Worm (Caenorhabditis elegans) whole organism, young adult: ENCODE measurements around the gene T22B2.2.

Experiments used
- B0019.2 ChIP-seq: fragments of 200-800 bp; sonication (Bioruptor generic); conservative IDR thresholded peaks from 2 replicates; pipeline ENCODE4 v1.3.6; 2022; ENCODE audit warnings: missing genetic modification reagents, missing genetic modification characterization, missing compliant biosample characterization
- B0035.1 ChIP-seq: sonication (generic microtip); optimal IDR thresholded peaks from 2 replicates; lab custom pipeline; 2016; ENCODE audit warnings: missing genetic modification characterization, mild to moderate bottlenecking, missing compliant biosample characterization, missing genotype, missing genetic modification reagents
- B0261.1 ChIP-seq: sonication (generic microtip); optimal IDR thresholded peaks from 2 replicates; lab custom pipeline; 2016; ENCODE audit warnings: mild to moderate bottlenecking, missing genetic modification characterization, moderate library complexity, missing compliant biosample characterization
- D2030.7 ChIP-seq: fragments of 200-800 bp; sonication (Bioruptor generic); IDR thresholded peaks from 2 replicates; pipeline ENCODE4 v1.3.6; 2022; ENCODE audit warnings: missing genetic modification reagents, missing genetic modification characterization, missing compliant biosample characterization
- F10E7.11 ChIP-seq: sonication (generic microtip); optimal IDR thresholded peaks from 2 replicates; lab custom pipeline; 2017; ENCODE audit warnings: mild to moderate bottlenecking, missing genetic modification characterization, moderate library complexity, missing compliant biosample characterization
- F22D6.2 ChIP-seq: sonication (generic microtip); optimal IDR thresholded peaks from 2 replicates; lab custom pipeline; 2016; ENCODE audit warnings: mild to moderate bottlenecking, missing genetic modification characterization, missing compliant biosample characterization
- F52B5.7 ChIP-seq: sonication (generic microtip); optimal IDR thresholded peaks from 2 replicates; lab custom pipeline; 2016; ENCODE audit warnings: mild to moderate bottlenecking, missing genetic modification characterization, missing compliant biosample characterization
- F55B11.4 ChIP-seq: sonication (generic microtip); optimal IDR thresholded peaks from 2 replicates; lab custom pipeline; 2016; ENCODE audit warnings: missing compliant biosample characterization, missing genetic modification characterization, borderline replicate concordance; ENCODE audit not compliant: insufficient read depth
- F57A8.1 ChIP-seq: fragments of 200-800 bp; sonication (Bioruptor generic); optimal IDR thresholded peaks from 2 replicates; lab custom pipeline; 2018; ENCODE audit warnings: mild to moderate bottlenecking, missing genetic modification characterization, moderate library complexity, missing compliant biosample characterization
- F57C9.4 ChIP-seq: sonication (generic microtip); optimal IDR thresholded peaks from 2 replicates; lab custom pipeline; 2017; ENCODE audit warnings: mild to moderate bottlenecking, missing genetic modification characterization, missing compliant biosample characterization
- K11D2.4 ChIP-seq: fragments of 200-800 bp; sonication (Bioruptor generic); IDR thresholded peaks from 2 replicates; pipeline ENCODE4 v1.3.6; 2022; ENCODE audit warnings: missing genetic modification reagents, missing genetic modification characterization, missing compliant biosample characterization
- T07F8.4 ChIP-seq: sonication (generic microtip); optimal IDR thresholded peaks from 2 replicates; lab custom pipeline; 2016; ENCODE audit warnings: mild to moderate bottlenecking, missing genetic modification characterization, moderate library complexity, missing compliant biosample characterization
- T26A5.8 ChIP-seq: sonication (generic microtip); optimal IDR thresholded peaks from 2 replicates; lab custom pipeline; 2016; ENCODE audit warnings: missing genetic modification characterization, missing compliant biosample characterization
- Y67H2A.10 ChIP-seq: fragments of 200-800 bp; sonication (Bioruptor generic); conservative IDR thresholded peaks from 2 replicates; pipeline ENCODE4 v1.3.6; 2022; ENCODE audit warnings: missing genetic modification reagents, missing genetic modification characterization, missing compliant biosample characterization
- Y79H2A.3 ChIP-seq: fragments of 200-800 bp; sonication (Bioruptor generic); conservative IDR thresholded peaks from 2 replicates; pipeline ENCODE4 v1.3.6; 2022; ENCODE audit warnings: missing genetic modification reagents, missing genetic modification characterization, missing compliant biosample characterization
- aptf-3 ChIP-seq: fragments of 200-800 bp; sonication (Bioruptor generic); IDR thresholded peaks from 2 replicates; pipeline ENCODE4 v1.3.6; 2022; ENCODE audit warnings: missing genetic modification characterization, missing compliant biosample characterization
- atf-7 ChIP-seq: sonication (generic microtip); optimal IDR thresholded peaks from 2 replicates; lab custom pipeline; 2017; ENCODE audit warnings: mild to moderate bottlenecking, missing genetic modification characterization, missing compliant biosample characterization
- ccch-3 ChIP-seq: fragments of 200-800 bp; sonication (Bioruptor generic); optimal IDR thresholded peaks from 2 replicates; lab custom pipeline; 2018; ENCODE audit warnings: mild to moderate bottlenecking, missing genetic modification characterization, missing compliant biosample characterization
- ceh-27 ChIP-seq: fragments of 200-800 bp; sonication (Bioruptor generic); optimal IDR thresholded peaks from 2 replicates; lab custom pipeline; 2018; ENCODE audit warnings: mild to moderate bottlenecking, missing genetic modification characterization, moderate library complexity, missing compliant biosample characterization
- ceh-91 ChIP-seq: fragments of 200-800 bp; sonication (Bioruptor generic); IDR thresholded peaks from 2 replicates; pipeline ENCODE4 v1.3.6; 2022; ENCODE audit warnings: missing genetic modification reagents, missing genetic modification characterization, missing compliant biosample characterization
- die-1 ChIP-seq: sonication (generic microtip); optimal IDR thresholded peaks from 2 replicates; lab custom pipeline; 2016; ENCODE audit warnings: missing genotype, mild to moderate bottlenecking, missing genetic modification characterization, missing compliant biosample characterization
- egl-44 ChIP-seq: fragments of 200-800 bp; sonication (Bioruptor generic); IDR thresholded peaks from 2 replicates; pipeline ENCODE4 v1.3.6; 2022; ENCODE audit warnings: missing genetic modification reagents, missing genetic modification characterization, missing compliant biosample characterization
- ekl-4 ChIP-seq: fragments of 200-800 bp; sonication (Bioruptor generic); IDR thresholded peaks from 2 replicates; pipeline ENCODE4 v1.3.6; 2022; ENCODE audit warnings: missing genetic modification reagents, missing genetic modification characterization, missing compliant biosample characterization
- ets-4 ChIP-seq: fragments of 200-800 bp; sonication (Bioruptor generic); optimal IDR thresholded peaks from 2 replicates; lab custom pipeline; 2018; ENCODE audit warnings: mild to moderate bottlenecking, missing genetic modification characterization, missing compliant biosample characterization
- him-1 ChIP-seq: sonication (generic microtip); optimal IDR thresholded peaks from 2 replicates; lab custom pipeline; 2016; ENCODE audit warnings: missing genotype, missing genetic modification reagents, missing genetic modification characterization, missing compliant biosample characterization
- hlh-26 ChIP-seq: fragments of 200-800 bp; sonication (Bioruptor generic); conservative IDR thresholded peaks from 2 replicates; pipeline ENCODE4 v1.3.6; 2022; ENCODE audit warnings: missing genetic modification reagents, missing genetic modification characterization, missing compliant biosample characterization
- hmg-20 ChIP-seq: fragments of 200-800 bp; sonication (Bioruptor generic); IDR thresholded peaks from 2 replicates; pipeline ENCODE4 v1.3.6; 2022; ENCODE audit warnings: missing genetic modification reagents, missing genetic modification characterization, missing compliant biosample characterization
- lag-1 ChIP-seq: fragments of 200-800 bp; sonication (Bioruptor generic); IDR thresholded peaks from 2 replicates; pipeline ENCODE4 v1.3.6; 2022; ENCODE audit warnings: missing genetic modification reagents, missing genetic modification characterization, missing compliant biosample characterization
- lin-26 ChIP-seq: fragments of 200-800 bp; sonication (Bioruptor generic); IDR thresholded peaks from 2 replicates; pipeline ENCODE4 v1.3.6; 2022; ENCODE audit warnings: missing genetic modification reagents, missing genetic modification characterization, missing compliant biosample characterization
- lin-54 ChIP-seq: fragments of 200-800 bp; sonication (Bioruptor generic); optimal IDR thresholded peaks from 2 replicates; lab custom pipeline; 2018; ENCODE audit warnings: mild to moderate bottlenecking, missing genetic modification characterization, missing compliant biosample characterization
- lir-1 ChIP-seq: fragments of 200-800 bp; sonication (Bioruptor generic); conservative IDR thresholded peaks from 2 replicates; pipeline ENCODE4 v1.3.6; 2022; ENCODE audit warnings: missing genetic modification reagents, missing genetic modification characterization, missing compliant biosample characterization
- madf-6 ChIP-seq: fragments of 200-800 bp; sonication (Bioruptor generic); IDR thresholded peaks from 2 replicates; pipeline ENCODE4 v1.3.6; 2022; ENCODE audit warnings: missing genetic modification reagents, missing genetic modification characterization, missing compliant biosample characterization
- mxl-1 ChIP-seq: sonication (generic microtip); optimal IDR thresholded peaks from 2 replicates; lab custom pipeline; 2016; ENCODE audit warnings: missing genetic modification characterization, missing compliant biosample characterization
- nhr-27 ChIP-seq: fragments of 200-800 bp; sonication (Bioruptor generic); optimal IDR thresholded peaks from 2 replicates; lab custom pipeline; 2018; ENCODE audit warnings: mild to moderate bottlenecking, missing genetic modification characterization, moderate library complexity, missing compliant biosample characterization
- nhr-80 ChIP-seq: sonication (generic microtip); optimal IDR thresholded peaks from 2 replicates; lab custom pipeline; 2016; ENCODE audit warnings: missing genetic modification characterization, missing compliant biosample characterization
- repo-1 ChIP-seq: sonication (generic microtip); optimal IDR thresholded peaks from 2 replicates; lab custom pipeline; 2017; ENCODE audit warnings: mild to moderate bottlenecking, missing genetic modification characterization, missing compliant biosample characterization
- rpc-1 ChIP-seq, 2 experiments: fragments of 150-350 bp in 1 of 2; sonication (generic microtip) in 1 of 2; optimal IDR thresholded peaks; 2 replicates each; lab custom pipeline; 2014 to 2018; ENCODE audit warnings: missing biosample characterization in 1 of 2, missing genetic modification characterization in 1 of 2, missing genetic modification reagents in 1 of 2, missing genotype in 1 of 2
- sptf-2 ChIP-seq: fragments of 200-800 bp; sonication (Bioruptor generic); optimal IDR thresholded peaks from 2 replicates; lab custom pipeline; 2018; ENCODE audit warnings: mild to moderate bottlenecking, missing genetic modification characterization, missing compliant biosample characterization
- tbp1 ChIP-seq: fragments of 200-800 bp; sonication (Bioruptor generic); optimal IDR thresholded peaks from 2 replicates; lab custom pipeline; 2018; ENCODE audit warnings: mild to moderate bottlenecking, missing genetic modification characterization, missing compliant biosample characterization

Gene T22B2.2

DNA sequence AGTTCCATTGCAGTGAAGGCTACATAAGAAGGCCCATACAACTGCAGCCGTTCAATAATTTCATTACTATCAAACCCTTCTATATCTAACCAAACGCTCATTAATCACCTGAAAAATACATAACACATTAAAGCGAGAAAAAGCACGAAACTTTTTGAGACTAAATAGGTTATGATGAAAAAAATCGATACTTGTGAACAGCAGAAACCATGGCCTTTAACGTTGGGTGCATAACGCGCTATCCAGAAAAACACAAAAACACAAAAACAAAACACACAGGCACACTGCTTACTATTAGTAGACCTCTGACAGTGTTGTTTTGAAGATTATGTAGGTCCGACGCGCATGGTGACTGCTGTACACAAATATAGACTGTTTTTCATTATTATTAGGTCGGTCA lies 8.9 kb upstream of the T22B2.2 start, which contains the start of gene T22B2.5:
Gene T22B2.5 (minus strand): TSS at position 101 of the 400 bp plus-strand sequence.
- TF ChIP-seq ceh-91 (GFP tag; lab: Robert Waterston, UW): no peak
- TF ChIP-seq, all 124 proteins: peak for 0

DNA sequence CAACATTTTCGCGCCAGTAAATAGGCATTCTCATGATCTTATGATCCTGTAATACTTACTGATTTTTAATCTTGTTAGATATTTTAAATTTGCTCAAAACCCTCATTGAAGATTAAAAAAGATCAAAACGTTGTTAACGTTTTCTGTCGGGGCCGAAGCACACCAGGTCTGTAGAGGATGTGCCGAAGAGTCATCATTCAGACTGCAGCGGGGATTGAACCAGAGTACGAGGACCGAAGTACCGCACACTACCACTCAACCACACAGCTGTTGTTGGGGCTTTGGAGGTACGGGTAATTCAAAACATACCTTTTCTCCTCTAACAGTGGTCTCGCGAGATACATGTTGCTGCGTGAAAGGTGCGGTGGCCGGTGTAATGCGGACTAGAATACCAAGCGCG lies 5.9 kb upstream of the T22B2.2 start:
- TF ChIP-seq F22D6.2 (tag; lab: Kevin White, UChicago) (no peak), ekl-4 (GFP tag; lab: Robert Waterston, UW) (no peak), tbp1 (GFP tag; lab: Kevin White, UChicago) (peak; percentile 74), Y79H2A.3 (GFP tag; lab: Robert Waterston, UW) (no peak), sptf-2 (GFP tag; lab: Kevin White, UChicago) (no peak), ets-4 (GFP tag; lab: Kevin White, UChicago) (no peak), T26A5.8 (tag; lab: Kevin White, UChicago) (no peak), K11D2.4 (GFP tag; lab: Robert Waterston, UW) (no peak), lir-1 (no peak), egl-44 (no peak), B0019.2 (GFP tag; lab: Robert Waterston, UW) (no peak), D2030.7 (GFP tag; lab: Robert Waterston, UW) (0 out of 2 replicates have a peak, but pooled peaks have one; percentile 29), lin-54 (GFP tag; lab: Kevin White, UChicago) (no peak), him-1 (tag; lab: Kevin White, UChicago) (peak; percentile 40), atf-7 (tag; lab: Kevin White, UChicago) (no peak), F10E7.11 (tag; lab: Kevin White, UChicago) (no peak), Y67H2A.10 (GFP tag; lab: Robert Waterston, UW) (no peak), madf-6 (GFP tag; lab: Robert Waterston, UW) (0 out of 2 replicates have a peak, but pooled peaks have one; percentile 28), repo-1 (tag; lab: Kevin White, UChicago) (no peak), mxl-1 (no peak), F55B11.4 (tag; lab: Kevin White, UChicago) (no peak), lag-1 (GFP tag; lab: Robert Waterston, UW) (no peak), F57C9.4 (tag; lab: Kevin White, UChicago) (no peak), hlh-26 (no peak), lin-26 (no peak), B0035.1 (tag; lab: Kevin White, UChicago) (no peak), nhr-80 (tag; lab: Kevin White, UChicago) (no peak), F52B5.7 (tag; lab: Kevin White, UChicago) (peak; percentile 14), aptf-3 (GFP tag; lab: Robert Waterston, UW) (no peak), F57A8.1 (GFP tag; lab: Kevin White, UChicago) (no peak), die-1 (tag; lab: Kevin White, UChicago) (peak; percentile 16), rpc-1 (optimal IDR thresholded peaks at IDR 0.05; lab: Kevin White, UChicago) (peak; percentile 50), rpc-1 (tag; optimal IDR thresholded peaks at IDR 0.05; lab: Kevin White, UChicago) (peak; percentile 78), ceh-27 (GFP tag; lab: Kevin White, UChicago) (peak; percentile 26), T07F8.4 (tag; lab: Kevin White, UChicago) (no peak), hmg-20 (no peak), ccch-3 (GFP tag; lab: Kevin White, UChicago) (no peak), ceh-91 (GFP tag; lab: Robert Waterston, UW) (no peak), nhr-27 (no peak), B0261.1 (tag; lab: Kevin White, UChicago) (peak; percentile 51)
